Fruit fly (Drosophila melanogaster): Measurements from ENCODE around the gene CG33290.

DNA sequence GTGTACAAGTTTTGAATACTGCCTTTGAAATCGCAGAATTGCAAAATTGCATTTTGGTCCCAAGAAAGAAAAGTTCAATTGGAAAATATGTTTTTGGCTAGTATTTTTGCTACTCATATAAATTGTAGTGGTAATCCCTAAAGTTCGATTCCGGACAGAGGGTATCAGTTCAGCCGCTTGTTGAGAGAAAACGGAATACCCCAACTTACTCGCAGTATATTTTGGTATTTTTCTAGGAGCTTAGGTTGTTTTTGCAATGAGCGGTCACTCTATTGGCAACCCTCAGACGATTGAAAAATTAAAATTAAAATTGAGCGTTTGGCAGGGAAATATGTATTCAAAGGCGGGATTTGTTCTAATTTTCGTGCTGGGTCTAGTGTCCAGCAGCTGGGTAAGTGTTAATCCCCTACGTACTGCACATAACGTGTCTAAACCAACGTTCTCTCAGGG lies 32.2 kb downstream of the CG33290 start:
- TF ChIP-seq btn (GFP tag; optimal IDR thresholded peaks at IDR 0.05) (no peak), CG9876 (GFP tag; optimal IDR thresholded peaks at IDR 0.05) (no peak), Myb (GFP tag; optimal IDR thresholded peaks at IDR 0.05) (no peak), Xbp1 (GFP tag; optimal IDR thresholded peaks at IDR 0.05) (no peak)

All from whole organism, embryonic.